Fruit fly (Drosophila melanogaster) whole organism, embryonic: ENCODE measurements around the gene Fic.

Source experiments
- Ada2b ChIP-seq: fragments of 200-800 bp; sonication (Bioruptor generic); IDR thresholded peaks from 2 replicates; pipeline ENCODE4 v1.3.6; 2022; ENCODE audit warnings: missing biosample characterization, missing genetic modification characterization
- Adf1 ChIP-seq: fragments of 200-800 bp; sonication (Bioruptor generic); IDR thresholded peaks from 2 replicates; pipeline ENCODE4 v1.3.6; 2022; ENCODE audit warnings: missing biosample characterization, missing genetic modification characterization
- CG10462 ChIP-seq: fragments of 200-800 bp; sonication (Bioruptor generic); optimal IDR thresholded peaks from 2 replicates; lab custom pipeline; 2016; ENCODE audit warnings: missing biosample characterization, missing genetic modification characterization
- CG11723 ChIP-seq: fragments of 200-800 bp; sonication (Bioruptor generic); optimal IDR thresholded peaks from 2 replicates; lab custom pipeline; 2017; ENCODE audit warnings: missing biosample characterization, mild to moderate bottlenecking, missing genetic modification characterization
- CG12299 ChIP-seq: fragments of 200-800 bp; sonication (Bioruptor generic); optimal IDR thresholded peaks from 2 replicates; lab custom pipeline; 2018; ENCODE audit warnings: missing biosample characterization, mild to moderate bottlenecking, missing genetic modification characterization
- CG13123 ChIP-seq: fragments of 200-800 bp; sonication (Bioruptor generic); optimal IDR thresholded peaks from 2 replicates; lab custom pipeline; 2016; ENCODE audit warnings: missing biosample characterization, missing genetic modification characterization
- CG13296 ChIP-seq: fragments of 200-800 bp; sonication (Bioruptor generic); optimal IDR thresholded peaks from 3 replicates; lab custom pipeline; 2018; ENCODE audit warnings: missing biosample characterization, mild to moderate bottlenecking, missing genetic modification characterization
- CG13894 ChIP-seq: fragments of 200-800 bp; sonication (Bioruptor generic); optimal IDR thresholded peaks from 3 replicates; lab custom pipeline; 2018; ENCODE audit warnings: missing biosample characterization, mild to moderate bottlenecking, missing genetic modification characterization, moderate library complexity
- CG14710 ChIP-seq: fragments of 200-800 bp; sonication (Bioruptor generic); optimal IDR thresholded peaks from 3 replicates; lab custom pipeline; 2019; ENCODE audit warnings: missing biosample characterization, mild to moderate bottlenecking, missing genetic modification characterization, moderate library complexity
- CG15601 ChIP-seq: fragments of 200-800 bp; sonication (Bioruptor generic); optimal IDR thresholded peaks from 3 replicates; lab custom pipeline; 2019; ENCODE audit warnings: missing biosample characterization, mild to moderate bottlenecking, missing genetic modification characterization, moderate library complexity
- CG17359 ChIP-seq: fragments of 200-800 bp; sonication (Bioruptor generic); optimal IDR thresholded peaks from 3 replicates; lab custom pipeline; 2018; ENCODE audit warnings: missing biosample characterization, mild to moderate bottlenecking, missing genetic modification characterization, moderate library complexity
- CG18619 ChIP-seq: fragments of 200-800 bp; sonication (Bioruptor generic); optimal IDR thresholded peaks from 3 replicates; lab custom pipeline; 2017; ENCODE audit warnings: missing biosample characterization, mild to moderate bottlenecking, missing genetic modification characterization
- CG2875 ChIP-seq: fragments of 200-800 bp; sonication (Bioruptor generic); optimal IDR thresholded peaks from 2 replicates; lab custom pipeline; 2017; ENCODE audit warnings: missing biosample characterization, mild to moderate bottlenecking, missing genetic modification characterization, missing genetic modification reagents
- CG31388 ChIP-seq: fragments of 200-800 bp; sonication (Bioruptor generic); optimal IDR thresholded peaks from 2 replicates; lab custom pipeline; 2016; ENCODE audit warnings: missing biosample characterization, missing genetic modification characterization
- CG32532 ChIP-seq: fragments of 200-800 bp; sonication (Bioruptor generic); IDR thresholded peaks from 2 replicates; pipeline ENCODE4 v1.3.6; 2022; ENCODE audit warnings: missing biosample characterization, missing genetic modification characterization
- CG3995 ChIP-seq: fragments of 200-800 bp; sonication (Bioruptor generic); optimal IDR thresholded peaks from 3 replicates; lab custom pipeline; 2016; ENCODE audit warnings: missing biosample characterization, missing genetic modification characterization
- CG4328 ChIP-seq: fragments of 200-800 bp; sonication (Bioruptor generic); optimal IDR thresholded peaks from 3 replicates; lab custom pipeline; 2017; ENCODE audit warnings: missing biosample characterization, missing genetic modification reagents, missing genetic modification characterization
- CG4820 ChIP-seq: fragments of 200-800 bp; sonication (Bioruptor generic); optimal IDR thresholded peaks from 3 replicates; lab custom pipeline; 2016; ENCODE audit warnings: missing biosample characterization, missing genetic modification characterization
- CG5180 ChIP-seq: fragments of 200-800 bp; sonication (Bioruptor generic); optimal IDR thresholded peaks from 3 replicates; lab custom pipeline; 2017; ENCODE audit warnings: missing biosample characterization, missing genetic modification characterization, mild to moderate bottlenecking, moderate library complexity, missing genetic modification reagents
- CG6175 ChIP-seq: fragments of 200-800 bp; sonication (Bioruptor generic); IDR thresholded peaks from 3 replicates; pipeline ENCODE4 v1.3.6; 2022; ENCODE audit warnings: missing biosample characterization, missing genetic modification characterization
- CG6654 ChIP-seq: fragments of 200-800 bp; sonication (Bioruptor generic); optimal IDR thresholded peaks from 2 replicates; lab custom pipeline; 2017; ENCODE audit warnings: missing biosample characterization, mild to moderate bottlenecking, missing genetic modification characterization
- CG9797 ChIP-seq: fragments of 200-800 bp; sonication (Bioruptor generic); optimal IDR thresholded peaks from 3 replicates; lab custom pipeline; 2018; ENCODE audit warnings: missing biosample characterization, mild to moderate bottlenecking, missing genetic modification characterization
- CHES-1-like ChIP-seq: fragments of 200-800 bp; sonication (Bioruptor generic); optimal IDR thresholded peaks from 2 replicates; lab custom pipeline; 2016; ENCODE audit warnings: missing biosample characterization, missing genetic modification characterization
- D19A ChIP-seq: fragments of 200-800 bp; optimal IDR thresholded peaks from 3 replicates; lab custom pipeline; 2019; ENCODE audit warnings: missing biosample characterization, mild to moderate bottlenecking, missing genetic modification characterization, moderate library complexity
- Eip74EF ChIP-seq, 2 experiments: fragments of 200-800 bp in 1 of 2; fragments of >200 bp in 1 of 2; sonication (Bioruptor generic) in 1 of 2; optimal IDR thresholded peaks; 2 replicates each; lab custom pipeline; 2017 to 2019; ENCODE audit warnings: missing biosample characterization in 2 of 2, missing genetic modification characterization in 2 of 2, mild to moderate bottlenecking in 1 of 2, moderate library complexity in 1 of 2
- Fer2 ChIP-seq: fragments of 200-800 bp; sonication (Bioruptor generic); optimal IDR thresholded peaks from 2 replicates; lab custom pipeline; 2018; ENCODE audit warnings: missing biosample characterization, mild to moderate bottlenecking, missing genetic modification characterization, moderate library complexity
- HHEX ChIP-seq: fragments of 200-800 bp; sonication (Bioruptor generic); optimal IDR thresholded peaks from 3 replicates; lab custom pipeline; 2017; ENCODE audit warnings: missing biosample characterization, mild to moderate bottlenecking, missing genetic modification characterization, missing genetic modification reagents
- HLHmδ ChIP-seq: fragments of 200-800 bp; sonication (Bioruptor generic); optimal IDR thresholded peaks from 2 replicates; lab custom pipeline; 2018; ENCODE audit warnings: missing biosample characterization, mild to moderate bottlenecking, missing genetic modification characterization, moderate library complexity
- Hr39 ChIP-seq: fragments of >200 bp; optimal IDR thresholded peaks from 2 replicates; lab custom pipeline; 2017
- Lim3 ChIP-seq: fragments of 200-800 bp; sonication (Bioruptor generic); IDR thresholded peaks from 2 replicates; pipeline ENCODE4 v1.3.6; 2022; ENCODE audit warnings: missing biosample characterization, missing genetic modification characterization
- NFAT ChIP-seq: fragments of 200-800 bp; sonication (Bioruptor generic); IDR thresholded peaks from 2 replicates; pipeline ENCODE4 v1.3.6; 2022; ENCODE audit warnings: missing biosample characterization, missing genetic modification characterization
- Optix ChIP-seq: fragments of 200-800 bp; sonication (Bioruptor generic); IDR thresholded peaks from 3 replicates; pipeline ENCODE4 v1.3.6; 2022; ENCODE audit warnings: missing biosample characterization, missing genetic modification characterization
- cad ChIP-seq: fragments of >200 bp; optimal IDR thresholded peaks from 2 replicates; lab custom pipeline; 2017; ENCODE audit warnings: missing biosample characterization, missing genetic modification characterization
- cato ChIP-seq: fragments of 200-800 bp; sonication (Bioruptor generic); optimal IDR thresholded peaks from 2 replicates; lab custom pipeline; 2016; ENCODE audit warnings: missing biosample characterization, missing genetic modification characterization, borderline replicate concordance
- caup ChIP-seq: fragments of 200-800 bp; sonication (Bioruptor generic); optimal IDR thresholded peaks from 3 replicates; lab custom pipeline; 2017; ENCODE audit warnings: missing biosample characterization, mild to moderate bottlenecking, missing genetic modification characterization, moderate library complexity; ENCODE audit not compliant: severe bottlenecking
- dimm ChIP-seq: fragments of 200-800 bp; sonication (Bioruptor generic); IDR thresholded peaks from 2 replicates; pipeline ENCODE4 v1.3.6; 2022; ENCODE audit warnings: missing biosample characterization, missing genetic modification characterization
- dm ChIP-seq: fragments of 200-800 bp; sonication (Bioruptor generic); optimal IDR thresholded peaks from 3 replicates; lab custom pipeline; 2016; ENCODE audit warnings: missing biosample characterization, missing genetic modification characterization
- dmrt99B ChIP-seq: fragments of 200-800 bp; sonication (Bioruptor generic); optimal IDR thresholded peaks from 2 replicates; lab custom pipeline; 2018; ENCODE audit warnings: missing biosample characterization, mild to moderate bottlenecking, missing genetic modification characterization, moderate library complexity
- ems ChIP-seq: fragments of 200-800 bp; sonication (Bioruptor generic); optimal IDR thresholded peaks from 3 replicates; lab custom pipeline; 2016; ENCODE audit warnings: missing biosample characterization, missing genetic modification characterization
- en ChIP-seq: fragments of 200-800 bp; sonication (Bioruptor generic); optimal IDR thresholded peaks from 2 replicates; lab custom pipeline; 2016; ENCODE audit warnings: missing biosample characterization, missing genetic modification characterization
- gro ChIP-seq: fragments of 200-800 bp; sonication (Bioruptor generic); optimal IDR thresholded peaks from 2 replicates; lab custom pipeline; 2016; ENCODE audit warnings: missing biosample characterization, missing genetic modification characterization
- lab ChIP-seq: fragments of 200-800 bp; sonication (Bioruptor generic); optimal IDR thresholded peaks from 3 replicates; lab custom pipeline; 2017; ENCODE audit warnings: missing biosample characterization, missing genetic modification characterization, mild to moderate bottlenecking, moderate library complexity, missing genetic modification reagents
- nerfin-1 ChIP-seq: fragments of 200-800 bp; sonication (Bioruptor generic); optimal IDR thresholded peaks from 3 replicates; lab custom pipeline; 2019; ENCODE audit warnings: missing biosample characterization, mild to moderate bottlenecking, missing genetic modification characterization, moderate library complexity
- p53 ChIP-seq: fragments of 200-800 bp; sonication (Bioruptor generic); optimal IDR thresholded peaks from 2 replicates; lab custom pipeline; 2016; ENCODE audit warnings: missing biosample characterization, missing genetic modification characterization
- repo ChIP-seq: fragments of 200-800 bp; sonication (Bioruptor generic); optimal IDR thresholded peaks from 2 replicates; lab custom pipeline; 2016; ENCODE audit warnings: missing biosample characterization, missing genetic modification characterization
- ro ChIP-seq: fragments of 200-800 bp; sonication (Bioruptor generic); IDR thresholded peaks from 2 replicates; pipeline ENCODE4 v1.3.6; 2022; ENCODE audit warnings: missing biosample characterization, missing genetic modification characterization
- tgo ChIP-seq: fragments of 200-800 bp; sonication (Bioruptor generic); IDR thresholded peaks from 3 replicates; pipeline ENCODE4 v1.3.6; 2022; ENCODE audit warnings: missing biosample characterization, missing genetic modification characterization
- tna ChIP-seq: fragments of 200-800 bp; sonication (Bioruptor generic); IDR thresholded peaks from 2 replicates; pipeline ENCODE4 v1.3.6; 2022; ENCODE audit warnings: missing biosample characterization, missing genetic modification characterization; ENCODE audit not compliant: partially characterized antibody
- wdn ChIP-seq: fragments of 200-800 bp; sonication (Bioruptor generic); IDR thresholded peaks from 2 replicates; pipeline ENCODE4 v1.3.6; 2022; ENCODE audit warnings: missing biosample characterization, missing genetic modification characterization
- wor ChIP-seq: fragments of 200-800 bp; sonication (Bioruptor generic); IDR thresholded peaks from 2 replicates; pipeline ENCODE4 v1.3.6; 2022; ENCODE audit warnings: missing biosample characterization, missing genetic modification characterization

Fic gene

dm6 chr2L:6455955-6456599 is 31.9 kb downstream of the Fic start, which contains the start of gene frj (continued):
- TF ChIP-seq caup (GFP tag; lab: Kevin White, UChicago) = no peak
- TF ChIP-seq CG3995 = peak; percentile 59
- 0 out of 3 replicates have a peak, but pooled peaks have one; percentile 41 for TF ChIP-seq CG6175 (GFP tag; lab: Robert Waterston, UW)
- peak in 1 of 2 experiments; percentile 39 for TF ChIP-seq Eip74EF (GFP tag; optimal IDR thresholded peaks at IDR 0.05; lab: Kevin White, UChicago)
- peak; percentile 46 for TF ChIP-seq CG15601
- TF ChIP-seq CG31388 = peak; percentile 46
- peak; percentile 66 for TF ChIP-seq lab (GFP tag; lab: Kevin White, UChicago)
- no peak for TF ChIP-seq tna (GFP tag; lab: Robert Waterston, UW)
- peak; percentile 4 for TF ChIP-seq CG13296 (GFP tag; lab: Kevin White, UChicago)
- peak; percentile 49 for TF ChIP-seq CG4820
- peak; percentile 33 for TF ChIP-seq CG13123 (GFP tag; lab: Kevin White, UChicago)
- TF ChIP-seq NFAT (GFP tag; lab: Robert Waterston, UW) = peak; percentile 61
- TF ChIP-seq p53 = peak; percentile 60
- peak; percentile 56 for TF ChIP-seq ems
- TF ChIP-seq wdn = no peak; the same call in 1 of the 2 replicates
- TF ChIP-seq Lim3 (GFP tag; lab: Robert Waterston, UW) = no peak
- TF ChIP-seq D19A (tag; lab: Kevin White, UChicago) = peak; percentile 42
- peak; percentile 67 for TF ChIP-seq tgo (GFP tag; lab: Robert Waterston, UW)
- TF ChIP-seq dmrt99B (tag; lab: Kevin White, UChicago) = peak; percentile 53
- TF ChIP-seq Adf1 = no peak
- no peak for TF ChIP-seq Hr39
- no peak for TF ChIP-seq dimm (GFP tag; lab: Robert Waterston, UW)
- peak; percentile 9 for TF ChIP-seq CG6654 (GFP tag; lab: Kevin White, UChicago)
- TF ChIP-seq HLHmδ (GFP tag; lab: Kevin White, UChicago) = no peak
- TF ChIP-seq nerfin-1 (tag; lab: Kevin White, UChicago) = peak; percentile 71
- TF ChIP-seq CG11723 (GFP tag; lab: Kevin White, UChicago) = peak; percentile 9
- TF ChIP-seq cad (GFP tag; lab: Kevin White, UChicago) = no peak
- TF ChIP-seq Fer2 = no peak
- peak; percentile 63; the same call in 2 of the 3 replicates for TF ChIP-seq Optix (GFP tag; lab: Robert Waterston, UW)
- no peak for TF ChIP-seq wor (GFP tag; lab: Robert Waterston, UW)
- peak; percentile 45 for TF ChIP-seq CG18619 (GFP tag; lab: Kevin White, UChicago)
- peak; percentile 62 for TF ChIP-seq gro (GFP tag; lab: Kevin White, UChicago)
- TF ChIP-seq CG4328 = peak; percentile 20
- peak; percentile 29 for TF ChIP-seq CG10462 (GFP tag; lab: Kevin White, UChicago)
- TF ChIP-seq Ada2b (GFP tag; lab: Robert Waterston, UW) = peak; percentile 31; the same call in 1 of the 2 replicates
- TF ChIP-seq ro (GFP tag; lab: Robert Waterston, UW) = no peak
- TF ChIP-seq HHEX (GFP tag; lab: Kevin White, UChicago) = no peak
- peak; percentile 9 for TF ChIP-seq CG5180 (GFP tag; lab: Kevin White, UChicago)
- peak; percentile 62 for TF ChIP-seq CG12299 (tag; lab: Kevin White, UChicago)
- TF ChIP-seq en (GFP tag; lab: Kevin White, UChicago) = no peak
- peak; percentile 77 for TF ChIP-seq CG32532
- TF ChIP-seq repo (GFP tag; lab: Kevin White, UChicago) = peak; percentile 27
- TF ChIP-seq CG14710 (tag; lab: Kevin White, UChicago) = peak; percentile 97
- peak; percentile 65 for TF ChIP-seq dm (GFP tag; lab: Kevin White, UChicago)
- peak; percentile 51 for TF ChIP-seq CG13894 (tag; lab: Kevin White, UChicago)
- TF ChIP-seq cato (GFP tag; lab: Kevin White, UChicago) = peak; percentile 61
- peak; percentile 71 for TF ChIP-seq CHES-1-like (GFP tag; lab: Kevin White, UChicago)
- peak; percentile 55 for TF ChIP-seq CG2875 (GFP tag; lab: Kevin White, UChicago)
- peak; percentile 94 for TF ChIP-seq CG9797 (GFP tag; lab: Kevin White, UChicago)
- TF ChIP-seq CG17359 = peak; percentile 57
